Fruit fly (Drosophila melanogaster): ENCODE measurements around the gene Pgd.

dm6 chrX:2134965-2135758 lies 9.8 kb upstream of the Pgd start:
- no peak for TF ChIP-seq usp (GFP tag; optimal IDR thresholded peaks at IDR 0.05)
- no peak for TF ChIP-seq Myc (optimal IDR thresholded peaks at IDR 0.05)
- peak; percentile 92 for TF ChIP-seq OdsH (GFP tag; optimal IDR thresholded peaks at IDR 0.05)
- peak in 1 of 2 experiments; percentile 55 for TF ChIP-seq dl (GFP tag; optimal IDR thresholded peaks at IDR 0.05; ENCODE audit: insufficient read depth in 1 of 2, partially characterized antibody in 2 of 2)
- TF ChIP-seq h (GFP tag; optimal IDR thresholded peaks at IDR 0.05): peak; percentile 95
- TF ChIP-seq sv (GFP tag; optimal IDR thresholded peaks at IDR 0.05): peak; percentile 77
- peak; percentile 87 for TF ChIP-seq tai (GFP tag; optimal IDR thresholded peaks at IDR 0.05)
- peak; percentile 94 for TF ChIP-seq CG9705 (GFP tag; optimal IDR thresholded peaks at IDR 0.05)
- TF ChIP-seq fru (GFP tag; optimal IDR thresholded peaks at IDR 0.05): peak; percentile 94
- TF ChIP-seq woc (GFP tag; optimal IDR thresholded peaks at IDR 0.05): peak; percentile 88
- TF ChIP-seq Vsx2 (GFP tag; optimal IDR thresholded peaks at IDR 0.05; ENCODE audit: partially characterized antibody): peak; percentile 68
- TF ChIP-seq psq (GFP tag; optimal IDR thresholded peaks at IDR 0.05): peak; percentile 89
- peak; percentile 92 for TF ChIP-seq rgr (GFP tag; optimal IDR thresholded peaks at IDR 0.05)

Measured in whole organism, wandering third instar larva.